Comparison of ENCODE assay signal across 5 fruit fly cellular contexts in genomic region chr3R:7892246-7893000, dm6.
TF ChIP-seq lines count a peak whose summit lies in the region.

No protein-coding gene starts in this region.

- no peak for TF ChIP-seq CTCF in whole organism, embryonic (GFP tag; optimal IDR thresholded peaks at IDR 0.05; lab: Kevin White, UChicago)

TF ChIP-seq in whole organism, adult, 20 proteins besides CTCF, POLR2A, EP300 and RAD21:
- no peak for TF ChIP-seq Hr96 (GFP tag; optimal IDR thresholded peaks at IDR 0.05; lab: Kevin White, UChicago)
- TF ChIP-seq kay (GFP tag; lab: Kevin White, UChicago; ENCODE audit: borderline replicate concordance) = peak; percentile 81
TF ChIP-seq in whole organism, adult: peak in this region for 1.

TF ChIP-seq in whole organism, embryonic, 481 proteins besides CTCF, POLR2A, EP300 and RAD21 (continues in another document):
- TF ChIP-seq zfh2 (GFP tag; optimal IDR thresholded peaks at IDR 0.05; lab: Kevin White, UChicago) (peak; percentile 47), CG7357 (GFP tag; IDR thresholded peaks at IDR 0.05; lab: Robert Waterston, UW) (0 out of 3 replicates have a peak, but pooled peaks have one; percentile 28), klu (GFP tag; IDR thresholded peaks at IDR 0.05; lab: Robert Waterston, UW) (0 out of 2 replicates have a peak, but pooled peaks have one; percentile 32), Bteb2 (GFP tag; optimal IDR thresholded peaks at IDR 0.05; lab: Kevin White, UChicago) (no peak), CG13775 (GFP tag; optimal IDR thresholded peaks at IDR 0.05; lab: Kevin White, UChicago) (peak; percentile 37), CG12219 (GFP tag; optimal IDR thresholded peaks at IDR 0.05; lab: Kevin White, UChicago) (no peak), Usf (GFP tag; optimal IDR thresholded peaks at IDR 0.05; lab: Kevin White, UChicago) (no peak), schlank (tag; optimal IDR thresholded peaks at IDR 0.05; lab: Kevin White, UChicago) (peak; percentile 5), CG8388 (GFP tag; optimal IDR thresholded peaks at IDR 0.05; lab: Kevin White, UChicago) (peak; percentile 4), sob (GFP tag; IDR thresholded peaks at IDR 0.05; lab: Robert Waterston, UW) (peak; percentile 69; the same call in 1 of the 2 replicates), CG4730 (GFP tag; IDR thresholded peaks at IDR 0.05; lab: Robert Waterston, UW) (peak; percentile 9; the same call in 1 of the 2 replicates), CG17328 (GFP tag; IDR thresholded peaks at IDR 0.05; lab: Robert Waterston, UW) (no peak), Sry-δ (GFP tag; optimal IDR thresholded peaks at IDR 0.05; lab: Kevin White, UChicago) (no peak), pan (optimal IDR thresholded peaks at IDR 0.05; lab: Kevin White, UChicago) (no peak), pan (GFP tag; optimal IDR thresholded peaks at IDR 0.05 in 1 of 2, IDR thresholded peaks at IDR 0.05 in 1 of 2) (peak in 1 of 2 experiments; percentile 54), gsb-n (tag; optimal IDR thresholded peaks at IDR 0.05; lab: Kevin White, UChicago) (no peak), pho (GFP tag; optimal IDR thresholded peaks at IDR 0.05; lab: Kevin White, UChicago) (no peak), rib (GFP tag; IDR thresholded peaks at IDR 0.05; lab: Robert Waterston, UW) (peak; percentile 56; the same call in 1 of the 2 replicates), Jarid2 (GFP tag; optimal IDR thresholded peaks at IDR 0.05; lab: Kevin White, UChicago) (no peak), zen (tag; optimal IDR thresholded peaks at IDR 0.05; lab: Kevin White, UChicago) (no peak), CG11085 (GFP tag; IDR thresholded peaks at IDR 0.05; lab: Robert Waterston, UW) (peak; percentile 58; the same call in 1 of the 2 replicates)

TF ChIP-seq in whole organism, prepupa, 60 proteins besides CTCF, POLR2A, EP300 and RAD21 (continues in another document):
- peak; percentile 72 for TF ChIP-seq CG6163 (GFP tag; IDR thresholded peaks at IDR 0.05; lab: Robert Waterston, UW)
- TF ChIP-seq lz (GFP tag; optimal IDR thresholded peaks at IDR 0.05; lab: Kevin White, UChicago) = no peak
- TF ChIP-seq CG6808 (GFP tag; optimal IDR thresholded peaks at IDR 0.05; lab: Kevin White, UChicago) = peak; percentile 42
- TF ChIP-seq CG9139 (GFP tag; optimal IDR thresholded peaks at IDR 0.05; lab: Kevin White, UChicago) = peak; percentile 7
- no peak for TF ChIP-seq CG34406 (GFP tag; optimal IDR thresholded peaks at IDR 0.05; lab: Kevin White, UChicago)
- peak; percentile 52 for TF ChIP-seq net (GFP tag; optimal IDR thresholded peaks at IDR 0.05; lab: Kevin White, UChicago)
- TF ChIP-seq CG7368 (GFP tag; optimal IDR thresholded peaks at IDR 0.05; lab: Kevin White, UChicago) = no peak
- peak; percentile 49; the same call in 1 of the 2 replicates for TF ChIP-seq CG11294 (GFP tag; IDR thresholded peaks at IDR 0.05; lab: Robert Waterston, UW)
- no peak for TF ChIP-seq salr (GFP tag; optimal IDR thresholded peaks at IDR 0.05; lab: Kevin White, UChicago)
- no peak for TF ChIP-seq Ets21C (GFP tag; optimal IDR thresholded peaks at IDR 0.05; lab: Kevin White, UChicago)
- no peak for TF ChIP-seq CG11902 (GFP tag; optimal IDR thresholded peaks at IDR 0.05; lab: Kevin White, UChicago)
- peak; percentile 9 for TF ChIP-seq Eip75B (GFP tag; optimal IDR thresholded peaks at IDR 0.05; lab: Kevin White, UChicago)
- peak; percentile 87 for TF ChIP-seq CG15336 (GFP tag; IDR thresholded peaks at IDR 0.05; lab: Robert Waterston, UW)
- peak; percentile 54 for TF ChIP-seq achi (GFP tag; optimal IDR thresholded peaks at IDR 0.05; lab: Kevin White, UChicago)
- TF ChIP-seq svp (GFP tag; lab: Kevin White, UChicago) = no peak
- peak; percentile 25 for TF ChIP-seq CG1621 (tag; optimal IDR thresholded peaks at IDR 0.05; lab: Kevin White, UChicago)
- no peak for TF ChIP-seq CG3919 (GFP tag; optimal IDR thresholded peaks at IDR 0.05; lab: Kevin White, UChicago)
- TF ChIP-seq CG16779 (tag; optimal IDR thresholded peaks at IDR 0.05; lab: Kevin White, UChicago) = no peak
- TF ChIP-seq CG10669 (GFP tag; optimal IDR thresholded peaks at IDR 0.05; lab: Kevin White, UChicago) = no peak
- TF ChIP-seq Lpt (GFP tag; optimal IDR thresholded peaks at IDR 0.05; lab: Kevin White, UChicago) = peak; percentile 68
- TF ChIP-seq Smox (GFP tag; optimal IDR thresholded peaks at IDR 0.05; lab: Kevin White, UChicago) = no peak
- TF ChIP-seq Eip93F (GFP tag; optimal IDR thresholded peaks at IDR 0.05; lab: Kevin White, UChicago) = no peak
- peak; percentile 71 for TF ChIP-seq Eip78C (GFP tag; lab: Kevin White, UChicago)
- no peak for TF ChIP-seq CG31627 (GFP tag; optimal IDR thresholded peaks at IDR 0.05; lab: Kevin White, UChicago)

TF ChIP-seq in whole organism, pupa, 21 proteins besides CTCF, POLR2A, EP300 and RAD21:
- peak; percentile 1 for TF ChIP-seq CG8301 (tag; optimal IDR thresholded peaks at IDR 0.05; lab: Kevin White, UChicago)
- no peak for TF ChIP-seq gl (tag; optimal IDR thresholded peaks at IDR 0.05; lab: Kevin White, UChicago)
- peak; percentile 27 for TF ChIP-seq CG17806 (tag; optimal IDR thresholded peaks at IDR 0.05; lab: Kevin White, UChicago)
- TF ChIP-seq EcR (GFP tag; optimal IDR thresholded peaks at IDR 0.05; lab: Kevin White, UChicago) = no peak
- TF ChIP-seq CG34367 (tag; optimal IDR thresholded peaks at IDR 0.05; lab: Kevin White, UChicago) = no peak
- peak; percentile 79 for TF ChIP-seq Ets98B (GFP tag; IDR thresholded peaks at IDR 0.05; lab: Robert Waterston, UW)
- TF ChIP-seq CG15710 (tag; optimal IDR thresholded peaks at IDR 0.05; lab: Kevin White, UChicago) = peak; percentile 1
- no peak for TF ChIP-seq CG10348 (GFP tag; IDR thresholded peaks at IDR 0.05; lab: Robert Waterston, UW)
- peak; percentile 39 for TF ChIP-seq CG14655 (GFP tag; optimal IDR thresholded peaks at IDR 0.05; lab: Kevin White, UChicago)
- TF ChIP-seq CG12605 (GFP tag; IDR thresholded peaks at IDR 0.05; lab: Robert Waterston, UW) = peak; percentile 71
- TF ChIP-seq fd96Ca (GFP tag; IDR thresholded peaks at IDR 0.05; lab: Robert Waterston, UW) = peak; percentile 84
- peak; percentile 61; the same call in 1 of the 2 replicates for TF ChIP-seq rn (GFP tag; IDR thresholded peaks at IDR 0.05; lab: Robert Waterston, UW)
- no peak for TF ChIP-seq D1 (tag; optimal IDR thresholded peaks at IDR 0.05; lab: Kevin White, UChicago)
- TF ChIP-seq CG32121 (GFP tag; IDR thresholded peaks at IDR 0.05; lab: Robert Waterston, UW) = peak; percentile 88
- peak; percentile 87 for TF ChIP-seq CG4496 (GFP tag; IDR thresholded peaks at IDR 0.05; lab: Robert Waterston, UW)
- TF ChIP-seq Snoo (tag; optimal IDR thresholded peaks at IDR 0.05; lab: Kevin White, UChicago) = peak; percentile 11
- TF ChIP-seq Pif1B (GFP tag; optimal IDR thresholded peaks at IDR 0.05; lab: Kevin White, UChicago) = peak; percentile 62
- no peak for TF ChIP-seq CG9948 (tag; optimal IDR thresholded peaks at IDR 0.05; lab: Kevin White, UChicago)
- peak; percentile 53 for TF ChIP-seq Pif1A (GFP tag; optimal IDR thresholded peaks at IDR 0.05; lab: Kevin White, UChicago)
- TF ChIP-seq CG8159 (tag; optimal IDR thresholded peaks at IDR 0.05; lab: Kevin White, UChicago) = peak; percentile 3
- TF ChIP-seq CG13204 (GFP tag; optimal IDR thresholded peaks at IDR 0.05; lab: Kevin White, UChicago) = peak; percentile 17
TF ChIP-seq in whole organism, pupa: peak in this region for 15.

TF ChIP-seq in whole organism, wandering third instar larva, 38 proteins besides CTCF, POLR2A, EP300 and RAD21:
- TF ChIP-seq pan (optimal IDR thresholded peaks at IDR 0.05; lab: Kevin White, UChicago) (no peak), Hr83 (GFP tag; optimal IDR thresholded peaks at IDR 0.05; lab: Kevin White, UChicago; ENCODE audit: poor library complexity, severe bottlenecking) (no peak), CrebA (GFP tag; optimal IDR thresholded peaks at IDR 0.05; lab: Kevin White, UChicago; ENCODE audit: borderline replicate concordance) (no peak), foxo (GFP tag; optimal IDR thresholded peaks at IDR 0.05; lab: Kevin White, UChicago) (peak in 1 of 2 experiments; percentile 46), tai (GFP tag; optimal IDR thresholded peaks at IDR 0.05; lab: Kevin White, UChicago) (no peak), h (GFP tag; optimal IDR thresholded peaks at IDR 0.05; lab: Kevin White, UChicago) (peak; percentile 43), fru (GFP tag; optimal IDR thresholded peaks at IDR 0.05; lab: Kevin White, UChicago) (peak; percentile 37)
